Worm (Caenorhabditis elegans): ENCODE measurements around the gene K04H4.5.

DNA sequence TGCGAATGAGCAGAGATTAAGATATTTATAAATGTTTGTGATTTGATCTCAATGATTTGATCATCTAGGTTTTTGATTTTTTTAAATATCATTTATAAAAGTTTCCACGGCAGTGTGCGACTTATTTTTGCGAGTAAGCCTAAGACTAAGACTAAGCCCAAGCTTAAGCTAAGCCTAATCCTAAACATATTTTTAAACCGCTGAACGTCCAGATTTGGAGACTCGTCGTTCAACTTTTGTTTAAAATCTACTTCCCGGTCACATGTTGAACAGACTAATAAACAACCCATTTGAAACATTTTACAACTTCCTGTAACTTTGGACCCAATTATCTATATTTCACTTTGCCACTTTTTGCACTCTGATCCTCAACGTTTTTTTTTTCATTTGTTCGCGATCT, at the start of gene K04H4.5:
- TF ChIP-seq ztf-23 (GFP tag; IDR thresholded peaks at IDR 0.05) (no peak), ztf-29 (GFP tag; IDR thresholded peaks at IDR 0.05) (no peak), T22C8.4 (GFP tag; IDR thresholded peaks at IDR 0.05) (no peak), cog-1 (tag; optimal IDR thresholded peaks at IDR 0.05) (no peak), med-1 (GFP tag; optimal IDR thresholded peaks at IDR 0.05; ENCODE audit: insufficient read depth) (no peak), flt-1 (GFP tag; IDR thresholded peaks at IDR 0.05) (no peak), klf-2 (GFP tag; conservative IDR thresholded peaks at IDR 0.05) (no peak), tab-1 (GFP tag; IDR thresholded peaks at IDR 0.05) (no peak), ref-1 (GFP tag; conservative IDR thresholded peaks at IDR 0.05) (no peak)

All from whole organism, midembryonic.